Worm (Caenorhabditis elegans) whole organism, midembryonic: ENCODE data around the gene gst-5.
A peak's percentile ranks its signal among the peaks of the same experiment; 100 is the strongest.

Experiments used
- T22C8.4 ChIP-seq: fragments of 200-800 bp; sonication (Bioruptor generic); IDR thresholded peaks from 2 replicates; pipeline ENCODE4 v1.3.6; 2022; ENCODE audit warnings: missing genetic modification characterization, missing compliant biosample characterization
- cog-1 ChIP-seq: sonication (generic microtip); optimal IDR thresholded peaks from 2 replicates; lab custom pipeline; 2016; ENCODE audit warnings: missing genetic modification characterization, missing compliant biosample characterization
- flt-1 ChIP-seq: fragments of 200-800 bp; sonication (Bioruptor generic); IDR thresholded peaks from 2 replicates; pipeline ENCODE4 v1.3.6; 2022; ENCODE audit warnings: missing genetic modification characterization, missing compliant biosample characterization
- klf-2 ChIP-seq: fragments of 200-800 bp; sonication (Bioruptor generic); conservative IDR thresholded peaks from 2 replicates; pipeline ENCODE4 v1.3.6; 2022; ENCODE audit warnings: missing genetic modification reagents, missing genetic modification characterization, missing compliant biosample characterization
- med-1 ChIP-seq: sonication (generic microtip); optimal IDR thresholded peaks from 2 replicates; lab custom pipeline; 2017; ENCODE audit warnings: missing genetic modification characterization, mild to moderate bottlenecking, missing compliant biosample characterization, antibody characterized with exemption, missing genetic modification reagents; ENCODE audit not compliant: insufficient read depth
- ref-1 ChIP-seq: fragments of 200-800 bp; sonication (Bioruptor generic); conservative IDR thresholded peaks from 2 replicates; pipeline ENCODE4 v1.3.6; 2022; ENCODE audit warnings: missing genetic modification reagents, missing genetic modification characterization, missing compliant biosample characterization
- tab-1 ChIP-seq: fragments of 200-800 bp; sonication (Bioruptor generic); IDR thresholded peaks from 2 replicates; pipeline ENCODE4 v1.3.6; 2022; ENCODE audit warnings: missing genetic modification characterization, missing compliant biosample characterization
- ztf-23 ChIP-seq: fragments of 200-800 bp; sonication (Bioruptor generic); IDR thresholded peaks from 2 replicates; pipeline ENCODE4 v1.3.6; 2022; ENCODE audit warnings: missing genetic modification reagents, missing genetic modification characterization, missing compliant biosample characterization
- ztf-29 ChIP-seq: fragments of 200-800 bp; sonication (Bioruptor generic); IDR thresholded peaks from 2 replicates; pipeline ENCODE4 v1.3.6; 2022; ENCODE audit warnings: missing genetic modification reagents, missing genetic modification characterization, missing compliant biosample characterization

The gst-5 gene

DNA sequence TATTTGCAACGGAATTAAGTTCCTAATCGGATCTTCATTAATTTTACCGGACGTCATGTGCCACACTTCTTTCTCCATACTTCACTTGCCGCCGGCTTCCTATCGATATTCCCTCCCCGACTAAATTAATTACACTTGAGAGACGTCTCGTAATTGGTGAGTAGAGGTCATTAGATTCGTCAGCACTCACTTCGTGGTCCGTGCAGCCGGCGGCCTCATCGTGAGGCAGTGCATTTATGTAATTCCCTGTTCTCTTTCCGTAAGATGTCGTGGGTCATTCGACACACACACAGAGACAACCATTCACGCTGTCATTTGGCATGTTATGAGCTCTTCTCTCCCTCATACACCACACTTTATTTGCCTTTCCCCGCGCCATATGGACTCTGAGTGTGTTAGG is 40.4 kb downstream of the gst-5 start:
- TF ChIP-seq med-1 (GFP tag; lab: Kevin White, UChicago) (no peak), ztf-29 (GFP tag; lab: Robert Waterston, UW) (0 out of 2 replicates have a peak, but pooled peaks have one; percentile 13), cog-1 (peak; percentile 26)

ce11 chrII:10993607-10994229 is 43.6 kb downstream of the gst-5 start:
- TF ChIP-seq klf-2 (no peak), med-1 (GFP tag; lab: Kevin White, UChicago) (no peak), ztf-29 (GFP tag; lab: Robert Waterston, UW) (no peak), cog-1 (no peak), ztf-23 (GFP tag; lab: Robert Waterston, UW) (no peak), ref-1 (GFP tag; lab: Robert Waterston, UW) (no peak), T22C8.4 (no peak), flt-1 (no peak), tab-1 (GFP tag; lab: Robert Waterston, UW) (no peak)

DNA sequence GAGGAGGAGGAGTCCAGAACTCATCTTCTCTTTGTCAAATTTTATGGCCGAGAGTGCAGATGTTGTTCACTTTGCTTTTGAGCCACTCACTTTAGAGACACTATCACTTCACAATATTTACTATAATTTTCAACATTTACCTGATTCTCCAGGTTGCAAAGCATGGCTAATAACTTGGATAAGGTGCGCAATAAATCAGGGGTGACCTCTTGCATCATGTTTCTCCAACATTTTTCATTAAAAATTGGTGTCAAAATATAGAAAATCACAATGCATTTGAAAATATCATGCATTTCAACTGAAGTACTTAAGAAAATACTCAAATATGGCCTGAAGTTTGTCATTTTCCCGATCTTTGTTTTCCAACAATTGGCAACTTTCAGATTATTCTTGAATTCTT is 45.4 kb downstream of the gst-5 start:
- TF ChIP-seq tab-1 (GFP tag; lab: Robert Waterston, UW) (no peak), ztf-29 (GFP tag; lab: Robert Waterston, UW) (no peak)

- TF ChIP-seq ztf-23 (GFP tag; lab: Robert Waterston, UW) (no peak), ztf-29 (GFP tag; lab: Robert Waterston, UW) (no peak), cog-1 (no peak), T22C8.4 (no peak), tab-1 (GFP tag; lab: Robert Waterston, UW) (no peak), klf-2 (no peak), flt-1 (no peak), ref-1 (GFP tag; lab: Robert Waterston, UW) (no peak), med-1 (GFP tag; lab: Kevin White, UChicago) (no peak)
Measured at ce11 chrII:10999109-10999508, 49.0 kb downstream of the gst-5 start.
